Worm (Caenorhabditis elegans) whole organism, L4 larva: ENCODE measurements around the gene C54C6.5.

Source experiments
- T26A8.4 ChIP-seq: fragments of 200-800 bp; sonication (Bioruptor generic); IDR thresholded peaks from 2 replicates; pipeline ENCODE4 v1.3.6; 2022; ENCODE audit warnings: missing genetic modification characterization, missing compliant biosample characterization
- ctbp-1 ChIP-seq: fragments of 200-800 bp; sonication (Bioruptor generic); IDR thresholded peaks from 2 replicates; pipeline ENCODE4 v1.3.6; 2022; ENCODE audit warnings: missing genetic modification reagents, missing genetic modification characterization, missing compliant biosample characterization
- fos-1 ChIP-seq: fragments of 150-350 bp; optimal IDR thresholded peaks from 2 replicates; lab custom pipeline; 2014; ENCODE audit warnings: missing biosample characterization, missing genetic modification characterization
- mdl-1 ChIP-seq, 2 experiments: fragments of 150-350 bp in 1 of 2; sonication (generic microtip) in 1 of 2; optimal IDR thresholded peaks; 2 replicates each; lab custom pipeline; 2014 to 2017; ENCODE audit warnings: missing biosample characterization in 2 of 2, missing genetic modification characterization in 2 of 2
- mep-1 ChIP-seq: fragments of 150-350 bp; sonication (generic microtip); optimal IDR thresholded peaks from 3 replicates; lab custom pipeline; 2014; ENCODE audit warnings: missing biosample characterization, missing genetic modification characterization
- nhr-6 ChIP-seq: fragments of 150-350 bp; optimal IDR thresholded peaks from 2 replicates; lab custom pipeline; 2014; ENCODE audit warnings: missing biosample characterization, missing genetic modification characterization
- spr-1 ChIP-seq: sonication (generic microtip); optimal IDR thresholded peaks from 2 replicates; lab custom pipeline; 2016; ENCODE audit warnings: mild to moderate bottlenecking, missing genetic modification characterization, missing compliant biosample characterization
- tag-97 ChIP-seq: fragments of 200-800 bp; sonication (Bioruptor generic); IDR thresholded peaks from 2 replicates; pipeline ENCODE4 v1.3.6; 2022; ENCODE audit warnings: missing genetic modification characterization, missing compliant biosample characterization
- unc-62 ChIP-seq, 3 experiments: fragments of 150-350 bp in 1 of 3; sonication (generic microtip); optimal IDR thresholded peaks in 2 of 3; peaks in 1 of 3; 1 replicate in 1 of 3; 2 replicates in 2 of 3; lab custom pipeline; 2014 to 2017; ENCODE audit warnings: missing biosample characterization in 3 of 3, missing genetic modification characterization in 3 of 3, missing genetic modification reagents in 3 of 3, missing genotype in 1 of 3
- ztf-11 ChIP-seq: fragments of 150-350 bp; optimal IDR thresholded peaks from 2 replicates; lab custom pipeline; 2014; ENCODE audit warnings: missing biosample characterization, missing genetic modification characterization

DNA sequence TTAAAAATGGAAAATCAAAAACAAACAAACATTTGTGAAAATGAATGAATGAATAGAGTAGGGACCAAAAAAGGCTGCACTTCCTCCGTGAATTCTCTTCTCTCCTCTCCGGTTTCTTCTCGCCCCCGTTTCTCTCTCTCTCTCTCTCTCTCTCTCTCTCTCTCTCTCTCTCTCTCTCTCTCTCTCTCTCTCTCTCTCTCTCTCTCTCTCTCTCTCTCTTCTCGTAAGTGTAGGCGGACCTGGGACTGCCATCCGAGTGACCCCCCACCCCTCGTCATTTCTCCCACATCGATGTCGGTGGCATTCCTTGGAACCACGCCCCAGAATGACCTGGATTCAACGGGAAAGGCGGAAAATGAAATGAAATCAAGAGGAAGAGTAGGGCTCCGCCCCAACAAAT, 17.1 kb upstream of the C54C6.5 start:
- TF ChIP-seq nhr-6 (tag; lab: Kevin White, UChicago) (no peak), T26A8.4 (GFP tag; lab: Robert Waterston, UW) (no peak), tag-97 (GFP tag; lab: Robert Waterston, UW) (no peak), fos-1 (no peak), unc-62 (GFP tag; optimal IDR thresholded peaks at IDR 0.05 in 1 of 2; lab: Kevin White, UChicago) (no peak), unc-62 (tag; optimal IDR thresholded peaks at IDR 0.05; lab: Kevin White, UChicago) (no peak), spr-1 (tag; lab: Kevin White, UChicago) (no peak), mdl-1 (tag; optimal IDR thresholded peaks at IDR 0.05; lab: Kevin White, UChicago) (no peak), mep-1 (no peak), ctbp-1 (GFP tag; lab: Robert Waterston, UW) (no peak), ztf-11 (tag; lab: Kevin White, UChicago) (no peak)
